Worm (Caenorhabditis elegans) whole organism, young adult: ENCODE measurements around the gene sec-61.B.

Experiments
- B0336.3 ChIP-seq: fragments of 200-800 bp; sonication (Bioruptor generic); IDR thresholded peaks from 2 replicates; pipeline ENCODE4 v1.3.6; 2022; ENCODE audit warnings: missing genetic modification characterization, missing compliant biosample characterization
- C17E4.6 ChIP-seq: fragments of 200-800 bp; sonication (Bioruptor generic); IDR thresholded peaks from 2 replicates; pipeline ENCODE4 v1.3.6; 2022; ENCODE audit warnings: missing genetic modification reagents, missing genetic modification characterization, missing compliant biosample characterization
- F33H1.4 ChIP-seq: fragments of 200-800 bp; sonication (Bioruptor generic); IDR thresholded peaks from 2 replicates; pipeline ENCODE4 v1.3.6; 2022; ENCODE audit warnings: missing genetic modification reagents, missing genetic modification characterization, missing compliant biosample characterization
- F39B2.1 ChIP-seq: fragments of 200-800 bp; sonication (Bioruptor generic); IDR thresholded peaks from 2 replicates; pipeline ENCODE4 v1.3.6; 2022; ENCODE audit warnings: missing genetic modification reagents, missing genetic modification characterization, missing compliant biosample characterization
- F55B11.4 ChIP-seq: sonication (generic microtip); optimal IDR thresholded peaks from 2 replicates; lab custom pipeline; 2016; ENCODE audit warnings: missing compliant biosample characterization, missing genetic modification characterization, borderline replicate concordance; ENCODE audit not compliant: insufficient read depth
- F57A8.1 ChIP-seq: fragments of 200-800 bp; sonication (Bioruptor generic); optimal IDR thresholded peaks from 2 replicates; lab custom pipeline; 2018; ENCODE audit warnings: mild to moderate bottlenecking, missing genetic modification characterization, moderate library complexity, missing compliant biosample characterization
- K11D2.4 ChIP-seq: fragments of 200-800 bp; sonication (Bioruptor generic); IDR thresholded peaks from 2 replicates; pipeline ENCODE4 v1.3.6; 2022; ENCODE audit warnings: missing genetic modification reagents, missing genetic modification characterization, missing compliant biosample characterization
- Y53F4B.3 ChIP-seq: fragments of 200-800 bp; sonication (Bioruptor generic); IDR thresholded peaks from 2 replicates; pipeline ENCODE4 v1.3.6; 2022; ENCODE audit warnings: missing genetic modification reagents, missing genetic modification characterization, missing compliant biosample characterization
- Y79H2A.3 ChIP-seq: fragments of 200-800 bp; sonication (Bioruptor generic); conservative IDR thresholded peaks from 2 replicates; pipeline ENCODE4 v1.3.6; 2022; ENCODE audit warnings: missing genetic modification reagents, missing genetic modification characterization, missing compliant biosample characterization
- akir-1 ChIP-seq: fragments of 200-800 bp; sonication (Bioruptor generic); optimal IDR thresholded peaks from 2 replicates; lab custom pipeline; 2018; ENCODE audit warnings: mild to moderate bottlenecking, missing genetic modification characterization, moderate library complexity, missing compliant biosample characterization
- aptf-3 ChIP-seq: fragments of 200-800 bp; sonication (Bioruptor generic); IDR thresholded peaks from 2 replicates; pipeline ENCODE4 v1.3.6; 2022; ENCODE audit warnings: missing genetic modification characterization, missing compliant biosample characterization
- athp-1 ChIP-seq: sonication (generic microtip); optimal IDR thresholded peaks from 2 replicates; lab custom pipeline; 2017; ENCODE audit warnings: mild to moderate bottlenecking, missing genetic modification characterization, missing compliant biosample characterization
- attf-3 ChIP-seq: fragments of 200-800 bp; sonication (Bioruptor generic); conservative IDR thresholded peaks from 2 replicates; pipeline ENCODE4 v1.3.6; 2022; ENCODE audit warnings: missing genetic modification reagents, missing genetic modification characterization, missing compliant biosample characterization
- cebp-1 ChIP-seq, 2 experiments: fragments of 200-800 bp in 1 of 2; sonication (Bioruptor generic) in 1 of 2; sonication (generic microtip) in 1 of 2; IDR thresholded peaks in 1 of 2; optimal IDR thresholded peaks in 1 of 2; 2 replicates each; pipeline versions ENCODE4 v1.3.6 to Lab custom; 2017 to 2022; ENCODE audit warnings: missing compliant biosample characterization in 2 of 2, missing genetic modification characterization in 2 of 2, mild to moderate bottlenecking in 1 of 2, missing genetic modification reagents in 1 of 2, moderate library complexity in 1 of 2
- cebp-2 ChIP-seq: fragments of 200-800 bp; sonication (Bioruptor generic); IDR thresholded peaks from 2 replicates; pipeline ENCODE4 v1.3.6; 2022; ENCODE audit warnings: missing genetic modification characterization, missing compliant biosample characterization
- ceh-100 ChIP-seq: fragments of 200-800 bp; sonication (Bioruptor generic); IDR thresholded peaks from 2 replicates; pipeline ENCODE4 v1.3.6; 2022; ENCODE audit warnings: missing genetic modification reagents, missing genetic modification characterization, missing compliant biosample characterization
- ceh-27 ChIP-seq: fragments of 200-800 bp; sonication (Bioruptor generic); optimal IDR thresholded peaks from 2 replicates; lab custom pipeline; 2018; ENCODE audit warnings: mild to moderate bottlenecking, missing genetic modification characterization, moderate library complexity, missing compliant biosample characterization
- chd-7 ChIP-seq: sonication (generic microtip); optimal IDR thresholded peaks from 2 replicates; lab custom pipeline; 2016; ENCODE audit warnings: mild to moderate bottlenecking, missing genetic modification characterization, moderate library complexity, missing compliant biosample characterization
- efl-1 ChIP-seq: fragments of 150-350 bp; optimal IDR thresholded peaks from 2 replicates; lab custom pipeline; 2014; ENCODE audit warnings: missing biosample characterization, missing genetic modification reagents, missing genetic modification characterization
- egl-18 ChIP-seq: fragments of 200-800 bp; sonication (Bioruptor generic); IDR thresholded peaks from 2 replicates; pipeline ENCODE4 v1.3.6; 2022; ENCODE audit warnings: missing genetic modification reagents, missing genetic modification characterization, missing compliant biosample characterization
- egl-44 ChIP-seq: fragments of 200-800 bp; sonication (Bioruptor generic); IDR thresholded peaks from 2 replicates; pipeline ENCODE4 v1.3.6; 2022; ENCODE audit warnings: missing genetic modification reagents, missing genetic modification characterization, missing compliant biosample characterization
- ekl-4 ChIP-seq: fragments of 200-800 bp; sonication (Bioruptor generic); IDR thresholded peaks from 2 replicates; pipeline ENCODE4 v1.3.6; 2022; ENCODE audit warnings: missing genetic modification reagents, missing genetic modification characterization, missing compliant biosample characterization
- him-1 ChIP-seq: sonication (generic microtip); optimal IDR thresholded peaks from 2 replicates; lab custom pipeline; 2016; ENCODE audit warnings: missing genotype, missing genetic modification reagents, missing genetic modification characterization, missing compliant biosample characterization
- hmg-1.2 ChIP-seq: fragments of 200-800 bp; sonication (Bioruptor generic); IDR thresholded peaks from 2 replicates; pipeline ENCODE4 v1.3.6; 2022; ENCODE audit warnings: missing genetic modification reagents, missing genetic modification characterization, missing compliant biosample characterization
- lag-1 ChIP-seq: fragments of 200-800 bp; sonication (Bioruptor generic); IDR thresholded peaks from 2 replicates; pipeline ENCODE4 v1.3.6; 2022; ENCODE audit warnings: missing genetic modification reagents, missing genetic modification characterization, missing compliant biosample characterization
- let-607 ChIP-seq, 2 experiments: fragments of 200-800 bp in 1 of 2; sonication (Bioruptor generic) in 1 of 2; sonication (generic microtip) in 1 of 2; optimal IDR thresholded peaks; 2 replicates each; lab custom pipeline; 2016 to 2018; ENCODE audit warnings: mild to moderate bottlenecking in 2 of 2, missing compliant biosample characterization in 2 of 2, missing genetic modification characterization in 2 of 2, moderate library complexity in 2 of 2, missing genotype in 1 of 2
- lsy-27 ChIP-seq: sonication (generic microtip); optimal IDR thresholded peaks from 2 replicates; lab custom pipeline; 2017; ENCODE audit warnings: missing genetic modification characterization, mild to moderate bottlenecking, missing compliant biosample characterization, antibody characterized with exemption, missing genotype, borderline replicate concordance; ENCODE audit not compliant: insufficient read depth
- madf-3 ChIP-seq: fragments of 200-800 bp; sonication (Bioruptor generic); IDR thresholded peaks from 2 replicates; pipeline ENCODE4 v1.3.6; 2022; ENCODE audit warnings: missing genetic modification reagents, missing genetic modification characterization, missing compliant biosample characterization
- madf-8 ChIP-seq: fragments of 200-800 bp; sonication (Bioruptor generic); conservative IDR thresholded peaks from 2 replicates; pipeline ENCODE4 v1.3.6; 2022; ENCODE audit warnings: missing genetic modification reagents, missing genetic modification characterization, missing compliant biosample characterization
- nfyb-1 ChIP-seq: fragments of 200-800 bp; sonication (Bioruptor generic); IDR thresholded peaks from 2 replicates; pipeline ENCODE4 v1.3.6; 2022; ENCODE audit warnings: missing genetic modification reagents, missing genetic modification characterization, missing compliant biosample characterization
- nhr-27 ChIP-seq: fragments of 200-800 bp; sonication (Bioruptor generic); optimal IDR thresholded peaks from 2 replicates; lab custom pipeline; 2018; ENCODE audit warnings: mild to moderate bottlenecking, missing genetic modification characterization, moderate library complexity, missing compliant biosample characterization
- nhr-90 ChIP-seq: sonication (generic microtip); optimal IDR thresholded peaks from 2 replicates; lab custom pipeline; 2016; ENCODE audit warnings: missing genotype, mild to moderate bottlenecking, missing genetic modification characterization, missing compliant biosample characterization
- rcor-1 ChIP-seq: fragments of 200-800 bp; sonication (Bioruptor generic); IDR thresholded peaks from 2 replicates; pipeline ENCODE4 v1.3.6; 2022; ENCODE audit warnings: missing genetic modification reagents, missing genetic modification characterization, missing compliant biosample characterization
- rec-8 ChIP-seq, 2 experiments: sonication (generic microtip); optimal IDR thresholded peaks; 2 replicates each; lab custom pipeline; 2016; ENCODE audit warnings: mild to moderate bottlenecking in 2 of 2, missing genetic modification characterization in 2 of 2, missing genetic modification reagents in 2 of 2, missing genotype in 2 of 2, missing biosample characterization in 1 of 2, missing compliant biosample characterization in 1 of 2, moderate library complexity in 1 of 2
- rpc-1 ChIP-seq, 2 experiments: fragments of 150-350 bp in 1 of 2; sonication (generic microtip) in 1 of 2; optimal IDR thresholded peaks; 2 replicates each; lab custom pipeline; 2014 to 2018; ENCODE audit warnings: missing biosample characterization in 1 of 2, missing genetic modification characterization in 1 of 2, missing genetic modification reagents in 1 of 2, missing genotype in 1 of 2
- sdz-38 ChIP-seq: sonication (generic microtip); optimal IDR thresholded peaks from 2 replicates; lab custom pipeline; 2016; ENCODE audit warnings: missing genotype, missing genetic modification characterization, missing compliant biosample characterization
- sea-2 ChIP-seq: fragments of 200-800 bp; sonication (Bioruptor generic); IDR thresholded peaks from 2 replicates; pipeline ENCODE4 v1.3.6; 2022; ENCODE audit warnings: missing genetic modification characterization, missing compliant biosample characterization
- snpc-1.1 ChIP-seq: sonication (generic microtip); optimal IDR thresholded peaks from 2 replicates; lab custom pipeline; 2017; ENCODE audit warnings: missing genetic modification characterization, mild to moderate bottlenecking, missing compliant biosample characterization, antibody characterized with exemption, moderate library complexity, missing genotype, missing genetic modification reagents; ENCODE audit not compliant: insufficient read depth
- somi-1 ChIP-seq: fragments of 200-800 bp; sonication (Bioruptor generic); optimal IDR thresholded peaks from 2 replicates; lab custom pipeline; 2018; ENCODE audit warnings: mild to moderate bottlenecking, missing genetic modification characterization, missing compliant biosample characterization
- tbp1 ChIP-seq: fragments of 200-800 bp; sonication (Bioruptor generic); optimal IDR thresholded peaks from 2 replicates; lab custom pipeline; 2018; ENCODE audit warnings: mild to moderate bottlenecking, missing genetic modification characterization, missing compliant biosample characterization
- tbx-9 ChIP-seq: sonication (generic microtip); optimal IDR thresholded peaks from 2 replicates; lab custom pipeline; 2016; ENCODE audit warnings: borderline replicate concordance, missing genetic modification characterization, inconsistent platforms, missing compliant biosample characterization
- tlf-1 ChIP-seq: fragments of 200-800 bp; sonication (Bioruptor generic); optimal IDR thresholded peaks from 2 replicates; lab custom pipeline; 2018; ENCODE audit warnings: mild to moderate bottlenecking, missing genetic modification characterization, missing compliant biosample characterization
- unc-130 ChIP-seq: sonication (generic microtip); optimal IDR thresholded peaks from 2 replicates; lab custom pipeline; 2016; ENCODE audit warnings: missing genetic modification reagents, missing genetic modification characterization, missing compliant biosample characterization
- unc-62 ChIP-seq: fragments of 150-350 bp; optimal IDR thresholded peaks from 2 replicates; lab custom pipeline; 2014; ENCODE audit warnings: missing biosample characterization, missing genetic modification reagents, missing genetic modification characterization
- ztf-18 ChIP-seq: sonication (generic microtip); optimal IDR thresholded peaks from 2 replicates; lab custom pipeline; 2016; ENCODE audit warnings: missing genotype, mild to moderate bottlenecking, missing genetic modification characterization, missing compliant biosample characterization

Gene sec-61.B

ce11 chrIV:2388949-2389495 is 547 bp upstream of the sec-61.B start, which contains the start of gene trap-3 (continued):
- TF ChIP-seq lsy-27 (tag; lab: Kevin White, UChicago) (peak; percentile 61), tlf-1 (GFP tag; lab: Kevin White, UChicago) (peak; percentile 98), F55B11.4 (tag; lab: Kevin White, UChicago) (no peak), unc-130 (GFP tag; lab: Kevin White, UChicago) (peak; percentile 29), nhr-90 (peak; percentile 98), madf-3 (GFP tag; lab: Robert Waterston, UW) (peak; percentile 96), athp-1 (tag; lab: Kevin White, UChicago) (peak; percentile 92), nhr-27 (peak; percentile 38), C17E4.6 (GFP tag; lab: Robert Waterston, UW) (peak; percentile 92), sea-2 (0 out of 2 replicates have a peak, but pooled peaks have one; percentile 49), madf-8 (GFP tag; lab: Robert Waterston, UW) (peak; percentile 71; the same call in 1 of the 2 replicates), ztf-18 (tag; lab: Kevin White, UChicago) (peak; percentile 89), ceh-100 (GFP tag; lab: Robert Waterston, UW) (peak; percentile 84), hmg-1.2 (GFP tag; lab: Robert Waterston, UW) (peak; percentile 97), tbp1 (peak; percentile 77), rcor-1 (GFP tag; lab: Robert Waterston, UW) (peak; percentile 96), ceh-27 (GFP tag; lab: Kevin White, UChicago) (peak; percentile 97), sdz-38 (tag; lab: Kevin White, UChicago) (no peak), Y53F4B.3 (no peak), K11D2.4 (GFP tag; lab: Robert Waterston, UW) (peak; percentile 94), F57A8.1 (GFP tag; lab: Kevin White, UChicago) (peak; percentile 11), aptf-3 (no peak), attf-3 (GFP tag; lab: Robert Waterston, UW) (peak; percentile 80), him-1 (tag; lab: Kevin White, UChicago) (peak; percentile 89), F33H1.4 (GFP tag; lab: Robert Waterston, UW) (peak; percentile 83), efl-1 (GFP tag; lab: Kevin White, UChicago) (peak; percentile 73), lag-1 (no peak), cebp-1 (GFP tag; IDR thresholded peaks at IDR 0.05; lab: Robert Waterston, UW) (peak; percentile 78), cebp-1 (tag; optimal IDR thresholded peaks at IDR 0.05; lab: Kevin White, UChicago) (peak; percentile 94), egl-44 (GFP tag; lab: Robert Waterston, UW) (peak; percentile 95), ekl-4 (GFP tag; lab: Robert Waterston, UW) (peak; percentile 97), cebp-2 (GFP tag; lab: Robert Waterston, UW) (peak; percentile 84; the same call in 1 of the 2 replicates), egl-18 (GFP tag; lab: Robert Waterston, UW) (peak; percentile 69; the same call in 1 of the 2 replicates), chd-7 (tag; lab: Kevin White, UChicago) (peak; percentile 95), B0336.3 (GFP tag; lab: Robert Waterston, UW) (peak; percentile 97), rec-8 (tag; optimal IDR thresholded peaks at IDR 0.05; lab: Kevin White, UChicago) (peak in 1 of 2 experiments; percentile 59), rpc-1 (optimal IDR thresholded peaks at IDR 0.05; lab: Kevin White, UChicago) (peak; percentile 7), rpc-1 (tag; optimal IDR thresholded peaks at IDR 0.05; lab: Kevin White, UChicago) (no peak), somi-1 (GFP tag; lab: Kevin White, UChicago) (peak; percentile 78), F39B2.1 (GFP tag; lab: Robert Waterston, UW) (0 out of 2 replicates have a peak, but pooled peaks have one; percentile 69), Y79H2A.3 (GFP tag; lab: Robert Waterston, UW) (peak; percentile 74), unc-62 (GFP tag; lab: Kevin White, UChicago) (peak; percentile 22), snpc-1.1 (tag; lab: Kevin White, UChicago) (peak; percentile 27), tbx-9 (no peak), let-607 (tag; optimal IDR thresholded peaks at IDR 0.05; lab: Kevin White, UChicago) (peak; percentile 100), akir-1 (GFP tag; lab: Kevin White, UChicago) (no peak), nfyb-1 (GFP tag; lab: Robert Waterston, UW) (peak; percentile 99)
